Fruit fly (Drosophila melanogaster): ENCODE data around the gene CG14720.

dm6 chr3R:11700314-11700713 is 11.2 kb upstream of the CG14720 start, which contains the start of gene CG14718:
- TF ChIP-seq CG8478 (optimal IDR thresholded peaks at IDR 0.05) (no peak), CTCF (optimal IDR thresholded peaks at IDR 0.05) (no peak)
